Fruit fly (Drosophila melanogaster): ENCODE data around the gene svr.

svr gene

dm6 chrX:499589-500041 lies 3.4 kb downstream of the svr start:
- no peak for TF ChIP-seq dsf (GFP tag; optimal IDR thresholded peaks at IDR 0.05; ENCODE audit: borderline replicate concordance)
- peak; percentile 58 for TF ChIP-seq sv (GFP tag; optimal IDR thresholded peaks at IDR 0.05)
- peak; percentile 47 for TF ChIP-seq dmrt93B (GFP tag; optimal IDR thresholded peaks at IDR 0.05)
- TF ChIP-seq h (GFP tag; optimal IDR thresholded peaks at IDR 0.05) = peak; percentile 82
- no peak for TF ChIP-seq Rel (GFP tag; optimal IDR thresholded peaks at IDR 0.05)
- TF ChIP-seq Rel (tag; optimal IDR thresholded peaks at IDR 0.05) = peak; percentile 84
- no peak for TF ChIP-seq pan (optimal IDR thresholded peaks at IDR 0.05)
- TF ChIP-seq CG9705 (GFP tag; optimal IDR thresholded peaks at IDR 0.05) = peak; percentile 46
- peak; percentile 80 for TF ChIP-seq HLH106 (tag; optimal IDR thresholded peaks at IDR 0.05)
- TF ChIP-seq Vsx2 (GFP tag; optimal IDR thresholded peaks at IDR 0.05; ENCODE audit: partially characterized antibody) = no peak
- TF ChIP-seq fru (GFP tag; optimal IDR thresholded peaks at IDR 0.05) = peak; percentile 82
- no peak for TF ChIP-seq Hr78 (GFP tag; optimal IDR thresholded peaks at IDR 0.05)
- no peak for TF ChIP-seq brk (GFP tag; optimal IDR thresholded peaks at IDR 0.05)
- TF ChIP-seq ey (GFP tag; optimal IDR thresholded peaks at IDR 0.05) = peak; percentile 71
- TF ChIP-seq N (GFP tag; optimal IDR thresholded peaks at IDR 0.05) = no peak
- no peak for TF ChIP-seq Mio (GFP tag; optimal IDR thresholded peaks at IDR 0.05)
- peak; percentile 4 for TF ChIP-seq Jra (GFP tag; optimal IDR thresholded peaks at IDR 0.05)
- TF ChIP-seq usp (GFP tag; optimal IDR thresholded peaks at IDR 0.05) = no peak
- no peak for TF ChIP-seq Dif (GFP tag; optimal IDR thresholded peaks at IDR 0.05; ENCODE audit: partially characterized antibody)
- peak in 1 of 2 experiments; percentile 77 for TF ChIP-seq foxo (GFP tag; optimal IDR thresholded peaks at IDR 0.05)
- TF ChIP-seq CrebA (GFP tag; optimal IDR thresholded peaks at IDR 0.05; ENCODE audit: borderline replicate concordance) = no peak
- no peak for TF ChIP-seq Dfd (GFP tag; optimal IDR thresholded peaks at IDR 0.05)
- no peak for TF ChIP-seq lola (GFP tag; optimal IDR thresholded peaks at IDR 0.05)
- no peak for TF ChIP-seq sage (GFP tag; optimal IDR thresholded peaks at IDR 0.05)
- no peak for TF ChIP-seq GATAd (GFP tag; optimal IDR thresholded peaks at IDR 0.05)
- no peak for TF ChIP-seq Hr83 (GFP tag; optimal IDR thresholded peaks at IDR 0.05; ENCODE audit: poor library complexity, severe bottlenecking)
- TF ChIP-seq psq (GFP tag; optimal IDR thresholded peaks at IDR 0.05) = peak; percentile 46
- peak; percentile 77 for TF ChIP-seq Sp1 (GFP tag; optimal IDR thresholded peaks at IDR 0.05)
- TF ChIP-seq tai (GFP tag; optimal IDR thresholded peaks at IDR 0.05) = no peak
- TF ChIP-seq Hnf4 (GFP tag; optimal IDR thresholded peaks at IDR 0.05) = peak; percentile 38
- TF ChIP-seq jim (GFP tag; optimal IDR thresholded peaks at IDR 0.05) = no peak
- TF ChIP-seq rgr (GFP tag; optimal IDR thresholded peaks at IDR 0.05) = peak; percentile 60
- TF ChIP-seq Abd-B (GFP tag; optimal IDR thresholded peaks at IDR 0.05) = no peak
- TF ChIP-seq woc (GFP tag; optimal IDR thresholded peaks at IDR 0.05) = peak; percentile 83
- no peak for TF ChIP-seq dl (GFP tag; optimal IDR thresholded peaks at IDR 0.05; ENCODE audit: insufficient read depth in 1 of 2, partially characterized antibody in 2 of 2)
- peak; percentile 73 for TF ChIP-seq br (GFP tag; optimal IDR thresholded peaks at IDR 0.05)
- peak; percentile 58 for TF ChIP-seq OdsH (GFP tag; optimal IDR thresholded peaks at IDR 0.05)
- TF ChIP-seq CG32264 (GFP tag; optimal IDR thresholded peaks at IDR 0.05) = peak; percentile 9
- TF ChIP-seq Myc (optimal IDR thresholded peaks at IDR 0.05) = no peak

- no peak for TF ChIP-seq usp (GFP tag; optimal IDR thresholded peaks at IDR 0.05)
- no peak for TF ChIP-seq OdsH (GFP tag; optimal IDR thresholded peaks at IDR 0.05)
- TF ChIP-seq fru (GFP tag; optimal IDR thresholded peaks at IDR 0.05) = no peak
These were observed 12.9 kb downstream of the svr start, which contains the start of gene arg for dm6 chrX:509117-509516. arg (plus strand) TSS chrX:509435.

dm6 chrX:510528-510927 lies 14.3 kb downstream of the svr start:
- no peak for TF ChIP-seq Dfd (GFP tag; optimal IDR thresholded peaks at IDR 0.05)
- no peak for TF ChIP-seq CG9705 (GFP tag; optimal IDR thresholded peaks at IDR 0.05)
- no peak for TF ChIP-seq Dif (GFP tag; optimal IDR thresholded peaks at IDR 0.05; ENCODE audit: partially characterized antibody)
- no peak for TF ChIP-seq dmrt93B (GFP tag; optimal IDR thresholded peaks at IDR 0.05)
- TF ChIP-seq Hr83 (GFP tag; optimal IDR thresholded peaks at IDR 0.05; ENCODE audit: poor library complexity, severe bottlenecking) = no peak
- no peak for TF ChIP-seq sv (GFP tag; optimal IDR thresholded peaks at IDR 0.05)
- TF ChIP-seq brk (GFP tag; optimal IDR thresholded peaks at IDR 0.05) = no peak
- no peak for TF ChIP-seq rgr (GFP tag; optimal IDR thresholded peaks at IDR 0.05)
- TF ChIP-seq usp (GFP tag; optimal IDR thresholded peaks at IDR 0.05) = no peak
- no peak for TF ChIP-seq sage (GFP tag; optimal IDR thresholded peaks at IDR 0.05)
- peak; percentile 29 for TF ChIP-seq br (GFP tag; optimal IDR thresholded peaks at IDR 0.05)
- TF ChIP-seq HLH106 (tag; optimal IDR thresholded peaks at IDR 0.05) = no peak
- TF ChIP-seq Hr78 (GFP tag; optimal IDR thresholded peaks at IDR 0.05) = no peak
- TF ChIP-seq Rel (GFP tag; optimal IDR thresholded peaks at IDR 0.05) = no peak
- TF ChIP-seq Rel (tag; optimal IDR thresholded peaks at IDR 0.05) = peak; percentile 54
- no peak for TF ChIP-seq CrebA (GFP tag; optimal IDR thresholded peaks at IDR 0.05; ENCODE audit: borderline replicate concordance)
- TF ChIP-seq GATAd (GFP tag; optimal IDR thresholded peaks at IDR 0.05) = no peak
- TF ChIP-seq dsf (GFP tag; optimal IDR thresholded peaks at IDR 0.05; ENCODE audit: borderline replicate concordance) = no peak
- TF ChIP-seq Abd-B (GFP tag; optimal IDR thresholded peaks at IDR 0.05) = no peak
- peak; percentile 16 for TF ChIP-seq psq (GFP tag; optimal IDR thresholded peaks at IDR 0.05)
- no peak for TF ChIP-seq pan (optimal IDR thresholded peaks at IDR 0.05)
- no peak for TF ChIP-seq N (GFP tag; optimal IDR thresholded peaks at IDR 0.05)
- TF ChIP-seq h (GFP tag; optimal IDR thresholded peaks at IDR 0.05) = no peak
- no peak for TF ChIP-seq Mio (GFP tag; optimal IDR thresholded peaks at IDR 0.05)
- TF ChIP-seq tai (GFP tag; optimal IDR thresholded peaks at IDR 0.05) = no peak
- TF ChIP-seq Hnf4 (GFP tag; optimal IDR thresholded peaks at IDR 0.05) = peak; percentile 39
- TF ChIP-seq woc (GFP tag; optimal IDR thresholded peaks at IDR 0.05) = no peak
- TF ChIP-seq OdsH (GFP tag; optimal IDR thresholded peaks at IDR 0.05) = no peak
- no peak for TF ChIP-seq foxo (GFP tag; optimal IDR thresholded peaks at IDR 0.05)
- TF ChIP-seq Myc (optimal IDR thresholded peaks at IDR 0.05) = no peak
- no peak for TF ChIP-seq dl (GFP tag; optimal IDR thresholded peaks at IDR 0.05; ENCODE audit: insufficient read depth in 1 of 2, partially characterized antibody in 2 of 2)
- TF ChIP-seq Vsx2 (GFP tag; optimal IDR thresholded peaks at IDR 0.05; ENCODE audit: partially characterized antibody) = no peak
- TF ChIP-seq CG32264 (GFP tag; optimal IDR thresholded peaks at IDR 0.05) = no peak
- TF ChIP-seq jim (GFP tag; optimal IDR thresholded peaks at IDR 0.05) = no peak

Data from whole organism, wandering third instar larva.